Worm (Caenorhabditis elegans): ENCODE measurements around the gene urb-1.

urb-1 gene

ce11 chrV:6389634-6390033 lies 34.3 kb downstream of the urb-1 start, which contains the start of gene F57F4.2:
Gene F57F4.2 (minus strand): TSS chrV:6389734.
- TF ChIP-seq mls-2 (tag; optimal IDR thresholded peaks at IDR 0.05) = no peak
- TF ChIP-seq mep-1 (tag; optimal IDR thresholded peaks at IDR 0.05) = no peak
- TF ChIP-seq lin-32 (GFP tag; optimal IDR thresholded peaks at IDR 0.05) = no peak
- TF ChIP-seq lin-13 (tag; optimal IDR thresholded peaks at IDR 0.05) = no peak
- no peak for TF ChIP-seq zip-8 (tag; optimal IDR thresholded peaks at IDR 0.05)
- TF ChIP-seq lsy-2 (tag; optimal IDR thresholded peaks at IDR 0.05) = no peak
- TF ChIP-seq unc-62 (GFP tag; optimal IDR thresholded peaks at IDR 0.05) = no peak
- TF ChIP-seq M03D4.4 (tag; optimal IDR thresholded peaks at IDR 0.05) = no peak
- TF ChIP-seq snpc-4 (tag; optimal IDR thresholded peaks at IDR 0.05) = no peak
- TF ChIP-seq sptf-1 (tag; optimal IDR thresholded peaks at IDR 0.05) = no peak
- no peak for TF ChIP-seq ces-1 (GFP tag; optimal IDR thresholded peaks at IDR 0.05)
- TF ChIP-seq ceh-43 (GFP tag; optimal IDR thresholded peaks at IDR 0.05) = no peak
- no peak for TF ChIP-seq tbx-8 (GFP tag; optimal IDR thresholded peaks at IDR 0.05)
- TF ChIP-seq sem-2 (GFP tag; optimal IDR thresholded peaks at IDR 0.05) = no peak

ce11 chrV:6385677-6386276 lies 38.2 kb downstream of the urb-1 start:
- TF ChIP-seq sptf-1 (tag; optimal IDR thresholded peaks at IDR 0.05) (no peak), ceh-43 (GFP tag; optimal IDR thresholded peaks at IDR 0.05) (no peak), drap-1 (GFP tag; optimal IDR thresholded peaks at IDR 0.05) (no peak), flh-1 (GFP tag; optimal IDR thresholded peaks at IDR 0.05) (no peak), hlh-1 (tag; optimal IDR thresholded peaks at IDR 0.05) (no peak), nhr-28 (tag; optimal IDR thresholded peaks at IDR 0.05) (no peak), snpc-4 (tag; optimal IDR thresholded peaks at IDR 0.05) (no peak), ceh-39 (tag; optimal IDR thresholded peaks at IDR 0.05) (no peak), sem-2 (GFP tag; optimal IDR thresholded peaks at IDR 0.05) (no peak)

ce11 chrV:6374844-6375243 lies 49.1 kb downstream of the urb-1 start, which contains the start of gene F13H6.5:
Gene F13H6.5 (minus strand): TSS chrV:6374944.
- no peak for TF ChIP-seq tbx-8 (GFP tag; optimal IDR thresholded peaks at IDR 0.05)
- no peak for TF ChIP-seq cnd-1 (tag; optimal IDR thresholded peaks at IDR 0.05)
- no peak for TF ChIP-seq ceh-83 (GFP tag; optimal IDR thresholded peaks at IDR 0.05)
- no peak for TF ChIP-seq pha-4 (tag; optimal IDR thresholded peaks at IDR 0.05)
- TF ChIP-seq ceh-43 (GFP tag; optimal IDR thresholded peaks at IDR 0.05) = no peak
- TF ChIP-seq drap-1 (GFP tag; optimal IDR thresholded peaks at IDR 0.05) = no peak
- no peak for TF ChIP-seq elt-1 (tag; optimal IDR thresholded peaks at IDR 0.05; ENCODE audit: borderline replicate concordance, insufficient read depth)
- no peak for TF ChIP-seq blmp-1 (tag; optimal IDR thresholded peaks at IDR 0.05)
- TF ChIP-seq lin-32 (GFP tag; optimal IDR thresholded peaks at IDR 0.05) = no peak
- TF ChIP-seq nhr-237 (tag; optimal IDR thresholded peaks at IDR 0.05) = no peak
- no peak for TF ChIP-seq ceh-39 (tag; optimal IDR thresholded peaks at IDR 0.05)
- TF ChIP-seq unc-39 (tag; optimal IDR thresholded peaks at IDR 0.05) = no peak
- no peak for TF ChIP-seq nhr-28 (tag; optimal IDR thresholded peaks at IDR 0.05)
- no peak for TF ChIP-seq sem-2 (GFP tag; optimal IDR thresholded peaks at IDR 0.05)
- no peak for TF ChIP-seq mep-1 (tag; optimal IDR thresholded peaks at IDR 0.05)
- TF ChIP-seq nhr-76 (tag; optimal IDR thresholded peaks at IDR 0.05) = no peak
- no peak for TF ChIP-seq unc-120 (tag; optimal IDR thresholded peaks at IDR 0.05; ENCODE audit: poor library complexity, severe bottlenecking)
- TF ChIP-seq bed-3 (GFP tag; optimal IDR thresholded peaks at IDR 0.05) = no peak

ce11 chrV:6368494-6368893 lies 55.5 kb downstream of the urb-1 start:
- TF ChIP-seq nhr-237 (tag; optimal IDR thresholded peaks at IDR 0.05) (no peak), zip-8 (tag; optimal IDR thresholded peaks at IDR 0.05) (no peak), ceh-43 (GFP tag; optimal IDR thresholded peaks at IDR 0.05) (no peak)
